Worm (Caenorhabditis elegans) whole organism, L4/young adult: Measurements from ENCODE around the gene W09C2.10.

Source experiments
- dao-5 ChIP-seq: sonication (generic microtip); optimal IDR thresholded peaks from 2 replicates; lab custom pipeline; 2016; ENCODE audit warnings: missing genotype, missing genetic modification characterization, moderate library complexity, missing compliant biosample characterization
- him-1 ChIP-seq: sonication (generic microtip); optimal IDR thresholded peaks from 2 replicates; lab custom pipeline; 2016; ENCODE audit warnings: missing genotype, missing genetic modification reagents, missing genetic modification characterization, missing compliant biosample characterization

- TF ChIP-seq dao-5 (tag; lab: Kevin White, UChicago) = no peak
- no peak for TF ChIP-seq him-1 (tag; lab: Kevin White, UChicago)
Measured at ce11 chrIV:9625829-9626228, 952 bp upstream of the W09C2.10 start.
